Worm (Caenorhabditis elegans) whole organism, midembryonic: Measurements from ENCODE around the gene sru-1.

Experiments
- T22C8.4 ChIP-seq: fragments of 200-800 bp; sonication (Bioruptor generic); IDR thresholded peaks from 2 replicates; pipeline ENCODE4 v1.3.6; 2022; ENCODE audit warnings: missing genetic modification characterization, missing compliant biosample characterization
- cog-1 ChIP-seq: sonication (generic microtip); optimal IDR thresholded peaks from 2 replicates; lab custom pipeline; 2016; ENCODE audit warnings: missing genetic modification characterization, missing compliant biosample characterization
- flt-1 ChIP-seq: fragments of 200-800 bp; sonication (Bioruptor generic); IDR thresholded peaks from 2 replicates; pipeline ENCODE4 v1.3.6; 2022; ENCODE audit warnings: missing genetic modification characterization, missing compliant biosample characterization
- klf-2 ChIP-seq: fragments of 200-800 bp; sonication (Bioruptor generic); conservative IDR thresholded peaks from 2 replicates; pipeline ENCODE4 v1.3.6; 2022; ENCODE audit warnings: missing genetic modification reagents, missing genetic modification characterization, missing compliant biosample characterization
- med-1 ChIP-seq: sonication (generic microtip); optimal IDR thresholded peaks from 2 replicates; lab custom pipeline; 2017; ENCODE audit warnings: missing genetic modification characterization, mild to moderate bottlenecking, missing compliant biosample characterization, antibody characterized with exemption, missing genetic modification reagents; ENCODE audit not compliant: insufficient read depth
- ref-1 ChIP-seq: fragments of 200-800 bp; sonication (Bioruptor generic); conservative IDR thresholded peaks from 2 replicates; pipeline ENCODE4 v1.3.6; 2022; ENCODE audit warnings: missing genetic modification reagents, missing genetic modification characterization, missing compliant biosample characterization
- tab-1 ChIP-seq: fragments of 200-800 bp; sonication (Bioruptor generic); IDR thresholded peaks from 2 replicates; pipeline ENCODE4 v1.3.6; 2022; ENCODE audit warnings: missing genetic modification characterization, missing compliant biosample characterization
- ztf-23 ChIP-seq: fragments of 200-800 bp; sonication (Bioruptor generic); IDR thresholded peaks from 2 replicates; pipeline ENCODE4 v1.3.6; 2022; ENCODE audit warnings: missing genetic modification reagents, missing genetic modification characterization, missing compliant biosample characterization
- ztf-29 ChIP-seq: fragments of 200-800 bp; sonication (Bioruptor generic); IDR thresholded peaks from 2 replicates; pipeline ENCODE4 v1.3.6; 2022; ENCODE audit warnings: missing genetic modification reagents, missing genetic modification characterization, missing compliant biosample characterization

DNA sequence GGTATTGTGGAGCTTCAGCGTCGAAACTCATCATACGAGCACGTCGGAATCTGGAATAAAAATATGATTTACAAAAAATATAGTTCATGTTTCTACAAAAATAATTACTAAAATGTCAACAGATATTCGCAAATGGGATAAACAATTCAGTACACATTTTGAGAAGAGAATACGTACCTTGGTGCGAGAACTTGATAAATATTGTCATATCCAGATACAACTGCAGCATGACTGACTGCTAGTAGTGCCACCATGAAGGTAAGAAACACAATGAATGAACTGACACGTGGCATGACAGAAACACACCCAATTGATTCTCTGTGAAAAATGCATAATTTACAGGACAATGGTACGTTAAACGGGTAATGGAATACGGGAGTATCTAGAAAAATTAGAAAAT lies 30.2 kb downstream of the sru-1 start, which contains the start of gene nlp-35:
- TF ChIP-seq tab-1 (GFP tag; lab: Robert Waterston, UW) (no peak), klf-2 (GFP tag; lab: Robert Waterston, UW) (no peak), flt-1 (GFP tag; lab: Robert Waterston, UW) (no peak), med-1 (GFP tag; lab: Kevin White, UChicago) (no peak), ztf-29 (no peak), T22C8.4 (GFP tag; lab: Robert Waterston, UW) (no peak), cog-1 (tag; lab: Kevin White, UChicago) (no peak), ztf-23 (GFP tag; lab: Robert Waterston, UW) (no peak), ref-1 (GFP tag; lab: Robert Waterston, UW) (no peak)
